Worm (Caenorhabditis elegans): ENCODE data around the gene col-180.
A peak's percentile ranks its signal among the peaks of the same experiment; 100 is the strongest.

The col-180 gene

ce11 chrX:11661625-11662024 lies 50.5 kb downstream of the col-180 start, which contains the start of gene sfxn-1.5 (continued):
- no peak for TF ChIP-seq ets-5 (GFP tag; IDR thresholded peaks at IDR 0.05)
- peak; percentile 47 for TF ChIP-seq nhr-71 (tag; optimal IDR thresholded peaks at IDR 0.05)
- TF ChIP-seq lsy-2 (tag; optimal IDR thresholded peaks at IDR 0.05): no peak
- TF ChIP-seq skn-1 (tag; optimal IDR thresholded peaks at IDR 0.05): no peak
- TF ChIP-seq lin-13 (GFP tag; optimal IDR thresholded peaks at IDR 0.05): no peak
- no peak for TF ChIP-seq xbp-1 (tag; optimal IDR thresholded peaks at IDR 0.05)
- no peak for TF ChIP-seq nhr-11 (tag; optimal IDR thresholded peaks at IDR 0.05)
- no peak for TF ChIP-seq tlp-1 (tag; optimal IDR thresholded peaks at IDR 0.05)
- TF ChIP-seq sup-37 (GFP tag; optimal IDR thresholded peaks at IDR 0.05): no peak
- TF ChIP-seq unc-98 (GFP tag; IDR thresholded peaks at IDR 0.05): no peak
- no peak for TF ChIP-seq lin-39 (tag; optimal IDR thresholded peaks at IDR 0.05)
- TF ChIP-seq F16B12.6 (tag; optimal IDR thresholded peaks at IDR 0.05): no peak
- TF ChIP-seq hlh-4 (tag; optimal IDR thresholded peaks at IDR 0.05): no peak
- no peak for TF ChIP-seq nhr-47 (tag; optimal IDR thresholded peaks at IDR 0.05)
- no peak for TF ChIP-seq C04F5.9 (tag; optimal IDR thresholded peaks at IDR 0.05)
- TF ChIP-seq pqm-1 (tag; optimal IDR thresholded peaks at IDR 0.05): peak; percentile 75
- peak; percentile 53 to 90 (median 68) for TF ChIP-seq elt-3 (tag; optimal IDR thresholded peaks at IDR 0.05)
- no peak for TF ChIP-seq swsn-7 (tag; optimal IDR thresholded peaks at IDR 0.05)
- no peak for TF ChIP-seq fkh-10 (GFP tag; optimal IDR thresholded peaks at IDR 0.05)
- no peak for TF ChIP-seq pax-3 (tag; optimal IDR thresholded peaks at IDR 0.05)
- TF ChIP-seq aha-1 (tag; optimal IDR thresholded peaks at IDR 0.05): no peak
- TF ChIP-seq C16A3.4 (tag; optimal IDR thresholded peaks at IDR 0.05): no peak
- no peak for TF ChIP-seq nhr-76 (tag; optimal IDR thresholded peaks at IDR 0.05)
- TF ChIP-seq blmp-1 (tag; optimal IDR thresholded peaks at IDR 0.05): peak; percentile 37
- no peak for TF ChIP-seq aly-2 (tag; optimal IDR thresholded peaks at IDR 0.05)
- no peak for TF ChIP-seq mef-2 (tag; optimal IDR thresholded peaks at IDR 0.05)
- TF ChIP-seq lin-14 (GFP tag; optimal IDR thresholded peaks at IDR 0.05): peak; percentile 43
- TF ChIP-seq efl-1 (optimal IDR thresholded peaks at IDR 0.05): no peak
- no peak for TF ChIP-seq efl-1 (GFP tag; optimal IDR thresholded peaks at IDR 0.05 in 1 of 2)
- no peak for TF ChIP-seq nhr-28 (tag; optimal IDR thresholded peaks at IDR 0.05)
- TF ChIP-seq Y116A8C.19 (tag; optimal IDR thresholded peaks at IDR 0.05; ENCODE audit: borderline replicate concordance): no peak
- TF ChIP-seq C34B4.2 (tag; optimal IDR thresholded peaks at IDR 0.05): no peak
- TF ChIP-seq unc-30 (tag; optimal IDR thresholded peaks at IDR 0.05): no peak
- TF ChIP-seq snu-23 (GFP tag; optimal IDR thresholded peaks at IDR 0.05): peak; percentile 1
- TF ChIP-seq ama-1 (optimal IDR thresholded peaks at IDR 0.05): no peak
- TF ChIP-seq tbx-2 (tag; optimal IDR thresholded peaks at IDR 0.05): no peak
- TF ChIP-seq hlh-17 (GFP tag; optimal IDR thresholded peaks at IDR 0.05; ENCODE audit: borderline replicate concordance): no peak
- no peak for TF ChIP-seq efl-3 (GFP tag; optimal IDR thresholded peaks at IDR 0.05)
- no peak for TF ChIP-seq nhr-19 (GFP tag; conservative IDR thresholded peaks at IDR 0.05)
- peak; percentile 27 for TF ChIP-seq mep-1 (tag; optimal IDR thresholded peaks at IDR 0.05)
- TF ChIP-seq nhr-12 (tag; optimal IDR thresholded peaks at IDR 0.05): no peak
- no peak for TF ChIP-seq lin-15B (tag; optimal IDR thresholded peaks at IDR 0.05)
- no peak for TF ChIP-seq unc-62 (GFP tag; optimal IDR thresholded peaks at IDR 0.05)
- no peak for TF ChIP-seq ceh-63 (GFP tag; optimal IDR thresholded peaks at IDR 0.05)
- no peak for TF ChIP-seq rnt-1 (tag; optimal IDR thresholded peaks at IDR 0.05)
- peak; percentile 38 for TF ChIP-seq nhr-90 (tag; optimal IDR thresholded peaks at IDR 0.05; ENCODE audit: poor library complexity)
- TF ChIP-seq alr-1 (tag; optimal IDR thresholded peaks at IDR 0.05; ENCODE audit: borderline replicate concordance): no peak
- no peak for TF ChIP-seq dsc-1 (tag; optimal IDR thresholded peaks at IDR 0.05)
- peak; percentile 94 for TF ChIP-seq elt-2 (tag; optimal IDR thresholded peaks at IDR 0.05)
- TF ChIP-seq jun-1 (tag; optimal IDR thresholded peaks at IDR 0.05): peak; percentile 40
- TF ChIP-seq mdl-1 (tag; optimal IDR thresholded peaks at IDR 0.05): peak in 1 of 2 experiments; percentile 55
- TF ChIP-seq nhr-84 (tag; optimal IDR thresholded peaks at IDR 0.05): no peak
- no peak for TF ChIP-seq ceh-82 (tag; optimal IDR thresholded peaks at IDR 0.05)
- peak; percentile 69 for TF ChIP-seq nhr-20 (tag; optimal IDR thresholded peaks at IDR 0.05)
- no peak for TF ChIP-seq egl-13 (tag; optimal IDR thresholded peaks at IDR 0.05)

Data from whole organism, L1 larva.